Fruit fly (Drosophila melanogaster) whole organism, embryonic: ENCODE measurements around the gene Tsf1.
A peak's percentile ranks its signal among the peaks of the same experiment; 100 is the strongest.

Source experiments
- Adf1 ChIP-seq: fragments of 200-800 bp; sonication (Bioruptor generic); IDR thresholded peaks from 2 replicates; pipeline ENCODE4 v1.3.6; 2022; ENCODE audit warnings: missing biosample characterization, missing genetic modification characterization
- Asciz ChIP-seq: fragments of 200-800 bp; sonication (Bioruptor generic); optimal IDR thresholded peaks from 2 replicates; lab custom pipeline; 2017; ENCODE audit warnings: missing biosample characterization, mild to moderate bottlenecking, missing genetic modification characterization, missing genetic modification reagents
- Atf-2 ChIP-seq: fragments of 200-800 bp; sonication (Bioruptor generic); optimal IDR thresholded peaks from 2 replicates; lab custom pipeline; 2016; ENCODE audit warnings: missing biosample characterization, missing genetic modification characterization
- B-H2 ChIP-seq: fragments of 200-800 bp; sonication (Bioruptor generic); optimal IDR thresholded peaks from 2 replicates; lab custom pipeline; 2018; ENCODE audit warnings: missing biosample characterization, mild to moderate bottlenecking, missing genetic modification characterization
- Bdp1 ChIP-seq: fragments of 200-800 bp; sonication (Bioruptor generic); optimal IDR thresholded peaks from 3 replicates; lab custom pipeline; 2016; ENCODE audit warnings: missing biosample characterization, missing genetic modification characterization
- CG10321 ChIP-seq: fragments of 200-800 bp; sonication (Bioruptor generic); IDR thresholded peaks from 2 replicates; pipeline ENCODE4 v1.3.6; 2022; ENCODE audit warnings: missing biosample characterization, missing genetic modification characterization
- CG11247 ChIP-seq: fragments of 200-800 bp; sonication (Bioruptor generic); IDR thresholded peaks from 2 replicates; pipeline ENCODE4 v1.3.6; 2022; ENCODE audit warnings: missing biosample characterization, missing genetic modification characterization
- CG11504 ChIP-seq: fragments of 200-800 bp; sonication (Bioruptor generic); optimal IDR thresholded peaks from 3 replicates; lab custom pipeline; 2019; ENCODE audit warnings: missing biosample characterization, mild to moderate bottlenecking, missing genetic modification characterization, moderate library complexity
- CG11696 ChIP-seq: fragments of 200-800 bp; sonication (Bioruptor generic); IDR thresholded peaks from 2 replicates; pipeline ENCODE4 v1.3.6; 2022; ENCODE audit warnings: missing biosample characterization, missing genetic modification characterization
- CG15479 ChIP-seq: fragments of 200-800 bp; sonication (Bioruptor generic); optimal IDR thresholded peaks from 3 replicates; lab custom pipeline; 2019; ENCODE audit warnings: missing biosample characterization, mild to moderate bottlenecking, missing genetic modification characterization, moderate library complexity
- CG30431 ChIP-seq: fragments of 200-800 bp; sonication (Bioruptor generic); optimal IDR thresholded peaks from 2 replicates; lab custom pipeline; 2017; ENCODE audit warnings: missing biosample characterization, missing genetic modification characterization
- CG3281 ChIP-seq: fragments of 200-800 bp; sonication (Bioruptor generic); optimal IDR thresholded peaks from 3 replicates; lab custom pipeline; 2017; ENCODE audit warnings: missing biosample characterization, mild to moderate bottlenecking, missing genetic modification characterization
- CG33213 ChIP-seq: fragments of 200-800 bp; sonication (Bioruptor generic); optimal IDR thresholded peaks from 3 replicates; lab custom pipeline; 2016; ENCODE audit warnings: missing biosample characterization, missing genetic modification characterization
- CG7928 ChIP-seq: fragments of 200-800 bp; sonication (Bioruptor generic); optimal IDR thresholded peaks from 2 replicates; lab custom pipeline; 2017; ENCODE audit warnings: missing biosample characterization, mild to moderate bottlenecking, missing genetic modification characterization
- CG8478 ChIP-seq: fragments of >200 bp; optimal IDR thresholded peaks from 2 replicates; lab custom pipeline; 2018
- CG8765 ChIP-seq: fragments of 200-800 bp; sonication (Bioruptor generic); IDR thresholded peaks from 2 replicates; pipeline ENCODE4 v1.3.6; 2022; ENCODE audit warnings: missing biosample characterization, missing genetic modification characterization
- CTCF ChIP-seq: fragments of 200-800 bp; sonication (Bioruptor generic); optimal IDR thresholded peaks from 2 replicates; lab custom pipeline; 2017; ENCODE audit warnings: missing biosample characterization, mild to moderate bottlenecking, missing genetic modification characterization, moderate library complexity
- CkIIα-i1 ChIP-seq: fragments of 200-800 bp; sonication (Bioruptor generic); IDR thresholded peaks from 2 replicates; pipeline ENCODE4 v1.3.6; 2022; ENCODE audit warnings: missing biosample characterization, missing genetic modification characterization
- Dbx ChIP-seq: fragments of 200-800 bp; sonication (Bioruptor generic); IDR thresholded peaks from 3 replicates; pipeline ENCODE4 v1.3.6; 2022; ENCODE audit warnings: missing biosample characterization, missing genetic modification characterization
- Dek ChIP-seq: fragments of 200-800 bp; sonication (Bioruptor generic); optimal IDR thresholded peaks from 3 replicates; lab custom pipeline; 2019; ENCODE audit warnings: missing biosample characterization, mild to moderate bottlenecking, missing genetic modification characterization, moderate library complexity
- Dip2 ChIP-seq: fragments of 200-800 bp; sonication (Bioruptor generic); IDR thresholded peaks from 2 replicates; pipeline ENCODE4 v1.3.6; 2022; ENCODE audit warnings: missing biosample characterization, missing genetic modification characterization
- Drgx ChIP-seq: fragments of 200-800 bp; sonication (Bioruptor generic); IDR thresholded peaks from 2 replicates; pipeline ENCODE4 v1.3.6; 2022; ENCODE audit warnings: missing biosample characterization, missing genetic modification characterization
- Fer1 ChIP-seq: fragments of 200-800 bp; sonication (Bioruptor generic); optimal IDR thresholded peaks from 2 replicates; lab custom pipeline; 2017; ENCODE audit warnings: missing biosample characterization, mild to moderate bottlenecking, missing genetic modification characterization
- Fer3 ChIP-seq: fragments of 200-800 bp; sonication (Bioruptor generic); optimal IDR thresholded peaks from 2 replicates; lab custom pipeline; 2018; ENCODE audit warnings: missing biosample characterization, mild to moderate bottlenecking, missing genetic modification characterization, moderate library complexity
- GATAe ChIP-seq: fragments of 200-800 bp; sonication (Bioruptor generic); conservative IDR thresholded peaks from 2 replicates; pipeline ENCODE4 v1.3.6; 2022; ENCODE audit warnings: missing biosample characterization, missing genetic modification characterization
- Hr39 ChIP-seq: fragments of >200 bp; optimal IDR thresholded peaks from 2 replicates; lab custom pipeline; 2017
- MESR4 ChIP-seq: fragments of 200-800 bp; sonication (Bioruptor generic); optimal IDR thresholded peaks from 2 replicates; lab custom pipeline; 2018; ENCODE audit warnings: missing biosample characterization, mild to moderate bottlenecking, missing genetic modification characterization, moderate library complexity
- PHDP ChIP-seq: fragments of 200-800 bp; sonication (Bioruptor generic); optimal IDR thresholded peaks from 3 replicates; lab custom pipeline; 2018; ENCODE audit warnings: missing biosample characterization, mild to moderate bottlenecking, missing genetic modification characterization, moderate library complexity
- Pdp1 ChIP-seq, 2 experiments: fragments of 200-800 bp; sonication (Bioruptor generic); optimal IDR thresholded peaks; 3 replicates each; lab custom pipeline; 2016; ENCODE audit warnings: missing biosample characterization in 2 of 2, missing genetic modification characterization in 2 of 2, mild to moderate bottlenecking in 1 of 2, moderate library complexity in 1 of 2
- Ravus ChIP-seq: fragments of 200-800 bp; sonication (Bioruptor generic); IDR thresholded peaks from 2 replicates; pipeline ENCODE4 v1.3.6; 2022; ENCODE audit warnings: missing biosample characterization, missing genetic modification characterization
- Sox102F ChIP-seq: fragments of 200-800 bp; sonication (Bioruptor generic); optimal IDR thresholded peaks from 2 replicates; lab custom pipeline; 2018; ENCODE audit warnings: missing biosample characterization, mild to moderate bottlenecking, missing genetic modification characterization, moderate library complexity
- bcd ChIP-seq: fragments of 200-800 bp; sonication (Bioruptor generic); optimal IDR thresholded peaks from 2 replicates; lab custom pipeline; 2017; ENCODE audit warnings: missing biosample characterization, mild to moderate bottlenecking, missing genetic modification characterization
- bsh ChIP-seq, 2 experiments: fragments of 200-800 bp; sonication (Bioruptor generic); optimal IDR thresholded peaks; 2 replicates each; lab custom pipeline; 2017 to 2018; ENCODE audit warnings: mild to moderate bottlenecking in 2 of 2, missing biosample characterization in 2 of 2, missing genetic modification characterization in 2 of 2, moderate library complexity in 1 of 2
- dysf ChIP-seq: fragments of 200-800 bp; sonication (Bioruptor generic); IDR thresholded peaks from 3 replicates; pipeline ENCODE4 v1.3.6; 2022; ENCODE audit warnings: missing biosample characterization, missing genetic modification characterization
- gem ChIP-seq: fragments of 200-800 bp; sonication (Bioruptor generic); optimal IDR thresholded peaks from 2 replicates; lab custom pipeline; 2019; ENCODE audit warnings: missing biosample characterization, mild to moderate bottlenecking, missing genetic modification characterization, moderate library complexity
- grn ChIP-seq: fragments of 200-800 bp; sonication (Bioruptor generic); optimal IDR thresholded peaks from 3 replicates; lab custom pipeline; 2017; ENCODE audit warnings: missing biosample characterization, missing genetic modification characterization
- gro ChIP-seq: fragments of 200-800 bp; sonication (Bioruptor generic); optimal IDR thresholded peaks from 2 replicates; lab custom pipeline; 2016; ENCODE audit warnings: missing biosample characterization, missing genetic modification characterization
- gsb-n ChIP-seq: fragments of 200-800 bp; sonication (Bioruptor generic); optimal IDR thresholded peaks from 3 replicates; lab custom pipeline; 2018; ENCODE audit warnings: missing biosample characterization, mild to moderate bottlenecking, missing genetic modification characterization
- jing ChIP-seq: fragments of 200-800 bp; sonication (Bioruptor generic); optimal IDR thresholded peaks from 2 replicates; lab custom pipeline; 2018; ENCODE audit warnings: missing biosample characterization, mild to moderate bottlenecking, missing genetic modification characterization
- mld ChIP-seq: fragments of 200-800 bp; sonication (Bioruptor generic); IDR thresholded peaks from 3 replicates; pipeline ENCODE4 v1.3.6; 2022; ENCODE audit warnings: missing biosample characterization, missing genetic modification characterization; ENCODE audit not compliant: partially characterized antibody
- nmo ChIP-seq: fragments of 200-800 bp; sonication (Bioruptor generic); optimal IDR thresholded peaks from 2 replicates; lab custom pipeline; 2018; ENCODE audit warnings: missing biosample characterization, mild to moderate bottlenecking, missing genetic modification characterization, moderate library complexity
- nom ChIP-seq: fragments of 200-800 bp; sonication (Bioruptor generic); optimal IDR thresholded peaks from 2 replicates; lab custom pipeline; 2017; ENCODE audit warnings: missing biosample characterization, missing genetic modification characterization, mild to moderate bottlenecking, moderate library complexity, missing genetic modification reagents
- pho ChIP-seq: fragments of 200-800 bp; sonication (Bioruptor generic); optimal IDR thresholded peaks from 2 replicates; lab custom pipeline; 2016; ENCODE audit warnings: missing biosample characterization, missing genetic modification characterization
- prd ChIP-seq, 3 experiments: fragments of >200 bp in 2 of 3; fragments of 200-800 bp in 1 of 3; sonication (Bioruptor generic) in 1 of 3; optimal IDR thresholded peaks in 2 of 3; IDR thresholded peaks in 1 of 3; 2 replicates in 2 of 3; 3 replicates in 1 of 3; pipeline versions ENCODE4 v1.3.6 to Lab custom; 2017 to 2022; ENCODE audit warnings: missing biosample characterization in 1 of 3, missing genetic modification characterization in 1 of 3
- sim ChIP-seq: fragments of 200-800 bp; sonication (Bioruptor generic); IDR thresholded peaks from 2 replicates; pipeline ENCODE4 v1.3.6; 2022; ENCODE audit warnings: missing biosample characterization, missing genetic modification characterization
- sqz ChIP-seq: fragments of 200-800 bp; sonication (Bioruptor generic); optimal IDR thresholded peaks from 3 replicates; lab custom pipeline; 2018; ENCODE audit warnings: missing biosample characterization, mild to moderate bottlenecking, missing genetic modification characterization
- ssp ChIP-seq: fragments of 200-800 bp; sonication (Bioruptor generic); IDR thresholded peaks from 2 replicates; pipeline ENCODE4 v1.3.6; 2022; ENCODE audit warnings: missing biosample characterization, missing genetic modification characterization
- tgo ChIP-seq: fragments of 200-800 bp; sonication (Bioruptor generic); IDR thresholded peaks from 3 replicates; pipeline ENCODE4 v1.3.6; 2022; ENCODE audit warnings: missing biosample characterization, missing genetic modification characterization
- wdn ChIP-seq: fragments of 200-800 bp; sonication (Bioruptor generic); IDR thresholded peaks from 2 replicates; pipeline ENCODE4 v1.3.6; 2022; ENCODE audit warnings: missing biosample characterization, missing genetic modification characterization

Gene Tsf1

DNA sequence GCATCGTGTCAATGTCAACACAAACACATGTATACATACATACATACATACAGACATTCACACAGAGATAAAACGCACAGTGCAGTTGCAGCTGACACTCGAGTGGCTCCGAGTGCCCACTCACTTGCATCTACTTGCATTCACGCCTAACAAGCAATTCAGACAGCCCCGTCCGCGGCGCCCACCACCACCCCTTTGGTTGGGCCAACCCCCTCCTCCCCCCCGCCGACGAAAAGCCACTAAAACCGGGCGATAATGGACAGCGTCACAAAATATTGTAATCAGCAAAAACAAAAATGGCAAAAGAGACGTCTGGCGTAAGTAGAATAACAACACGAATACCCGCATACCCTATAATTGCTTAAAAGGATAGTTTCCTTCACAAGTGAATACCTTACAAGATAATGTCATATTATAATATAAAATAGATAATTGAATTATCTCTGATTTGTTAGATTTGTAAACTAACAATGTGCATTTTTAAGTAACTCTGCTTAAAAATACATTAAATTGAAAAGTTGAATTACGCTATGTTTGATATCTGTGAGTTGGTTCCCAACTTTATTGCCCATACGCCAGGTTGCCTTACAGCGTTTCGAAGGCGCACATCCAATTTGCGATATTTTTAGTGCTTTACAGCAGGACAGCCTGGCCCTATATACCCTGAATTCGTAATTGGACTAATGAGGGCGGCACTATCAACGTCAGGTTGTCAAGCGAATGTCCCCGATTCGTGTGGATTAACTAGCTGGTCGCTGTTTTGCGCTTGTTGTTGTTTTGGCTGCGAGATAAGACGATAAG is 19.9 kb downstream of the Tsf1 start (continued):
- TF ChIP-seq gem (tag; lab: Kevin White, UChicago) (peak; percentile 9), Asciz (GFP tag; lab: Kevin White, UChicago) (no peak), Bdp1 (GFP tag; lab: Kevin White, UChicago) (no peak), Hr39 (lab: Kevin White, UChicago) (no peak), gro (GFP tag; lab: Kevin White, UChicago) (no peak), sim (GFP tag; lab: Robert Waterston, UW) (no peak), mld (GFP tag; lab: Robert Waterston, UW) (no peak)

DNA sequence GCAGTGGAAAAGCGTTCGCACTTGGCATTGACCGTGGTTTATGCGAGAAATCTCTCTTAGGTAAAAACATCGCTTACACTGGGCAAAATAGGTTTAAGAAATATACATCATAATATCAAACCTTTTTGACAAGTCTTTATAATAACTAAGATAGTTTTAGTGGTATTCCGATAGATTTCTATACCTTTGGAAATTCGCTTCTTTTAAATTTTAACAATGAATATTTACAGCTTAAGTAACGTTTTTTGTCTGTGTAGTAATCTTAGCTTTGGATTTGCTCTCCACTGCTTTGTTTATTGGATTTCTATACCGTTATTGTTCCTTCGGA is 20.5 kb downstream of the Tsf1 start:
- peak; percentile 54 for TF ChIP-seq PHDP
- no peak for TF ChIP-seq Atf-2 (GFP tag; lab: Kevin White, UChicago)
- TF ChIP-seq CTCF (GFP tag; lab: Kevin White, UChicago), result no peak
- TF ChIP-seq Adf1 (GFP tag; lab: Robert Waterston, UW), result no peak
- TF ChIP-seq Hr39 (lab: Kevin White, UChicago), result no peak
- no peak for TF ChIP-seq CG7928
- TF ChIP-seq nmo, result peak; percentile 5
- TF ChIP-seq CG3281, result peak; percentile 21
- TF ChIP-seq CG30431 (GFP tag; lab: Kevin White, UChicago), result no peak
- TF ChIP-seq nom, result no peak
- no peak for TF ChIP-seq CG10321 (GFP tag; lab: Robert Waterston, UW)
- peak; percentile 47 for TF ChIP-seq CG11504 (tag; lab: Kevin White, UChicago)
- no peak; the same call in 1 of the 2 replicates for TF ChIP-seq CG11696
- no peak for TF ChIP-seq jing (GFP tag; lab: Kevin White, UChicago)
- TF ChIP-seq wdn (GFP tag; lab: Robert Waterston, UW), result no peak
- 0 out of 3 replicates have a peak, but pooled peaks have one; percentile 43 for TF ChIP-seq Dbx (GFP tag; lab: Robert Waterston, UW)
- no peak for TF ChIP-seq B-H2 (GFP tag; lab: Kevin White, UChicago)
- no peak for TF ChIP-seq Dek (tag; lab: Kevin White, UChicago)
- TF ChIP-seq Ravus (GFP tag; lab: Robert Waterston, UW), result no peak
- no peak for TF ChIP-seq ssp
- TF ChIP-seq GATAe (GFP tag; lab: Robert Waterston, UW), result no peak
- TF ChIP-seq CG33213, result no peak
- peak; percentile 18 for TF ChIP-seq Fer3
- no peak for TF ChIP-seq MESR4
- TF ChIP-seq Bdp1 (GFP tag; lab: Kevin White, UChicago), result no peak
- TF ChIP-seq grn (GFP tag; lab: Kevin White, UChicago), result no peak
- no peak for TF ChIP-seq CkIIα-i1 (GFP tag; lab: Robert Waterston, UW)
- TF ChIP-seq dysf (GFP tag; lab: Robert Waterston, UW), result peak; percentile 6; the same call in 1 of the 3 replicates
- TF ChIP-seq gsb-n (tag; lab: Kevin White, UChicago), result no peak
- TF ChIP-seq prd (optimal IDR thresholded peaks at IDR 0.05; lab: Kevin White, UChicago), result no peak
- TF ChIP-seq prd (GFP tag; IDR thresholded peaks at IDR 0.05; lab: Robert Waterston, UW), result peak; percentile 33; the same call in 1 of the 3 replicates
- TF ChIP-seq CG8478 (lab: Kevin White, UChicago), result no peak
- TF ChIP-seq sqz (GFP tag; lab: Kevin White, UChicago), result no peak
- no peak for TF ChIP-seq tgo (GFP tag; lab: Robert Waterston, UW)
- TF ChIP-seq Drgx (GFP tag; lab: Robert Waterston, UW), result no peak
- TF ChIP-seq CG11247 (GFP tag; lab: Robert Waterston, UW), result no peak
- peak; percentile 2 for TF ChIP-seq bcd (GFP tag; lab: Kevin White, UChicago)
- no peak for TF ChIP-seq CG15479 (GFP tag; lab: Kevin White, UChicago)
- peak; percentile 4 for TF ChIP-seq Fer1
- no peak for TF ChIP-seq Dip2 (GFP tag; lab: Robert Waterston, UW)
- peak; percentile 31 for TF ChIP-seq pho (GFP tag; lab: Kevin White, UChicago)
- no peak for TF ChIP-seq CG8765 (GFP tag; lab: Robert Waterston, UW)
- TF ChIP-seq bsh (GFP tag; optimal IDR thresholded peaks at IDR 0.05; lab: Kevin White, UChicago), result peak in 1 of 2 experiments; percentile 20
- peak in 1 of 2 experiments; percentile 31 for TF ChIP-seq Pdp1 (GFP tag; optimal IDR thresholded peaks at IDR 0.05; lab: Kevin White, UChicago)
- TF ChIP-seq Sox102F (GFP tag; lab: Kevin White, UChicago), result peak; percentile 48
